Fruit fly (Drosophila melanogaster): ENCODE measurements around the gene Eig71Ef.
A peak's percentile ranks its signal among the peaks of the same experiment; 100 is the strongest.

The Eig71Ef gene

DNA sequence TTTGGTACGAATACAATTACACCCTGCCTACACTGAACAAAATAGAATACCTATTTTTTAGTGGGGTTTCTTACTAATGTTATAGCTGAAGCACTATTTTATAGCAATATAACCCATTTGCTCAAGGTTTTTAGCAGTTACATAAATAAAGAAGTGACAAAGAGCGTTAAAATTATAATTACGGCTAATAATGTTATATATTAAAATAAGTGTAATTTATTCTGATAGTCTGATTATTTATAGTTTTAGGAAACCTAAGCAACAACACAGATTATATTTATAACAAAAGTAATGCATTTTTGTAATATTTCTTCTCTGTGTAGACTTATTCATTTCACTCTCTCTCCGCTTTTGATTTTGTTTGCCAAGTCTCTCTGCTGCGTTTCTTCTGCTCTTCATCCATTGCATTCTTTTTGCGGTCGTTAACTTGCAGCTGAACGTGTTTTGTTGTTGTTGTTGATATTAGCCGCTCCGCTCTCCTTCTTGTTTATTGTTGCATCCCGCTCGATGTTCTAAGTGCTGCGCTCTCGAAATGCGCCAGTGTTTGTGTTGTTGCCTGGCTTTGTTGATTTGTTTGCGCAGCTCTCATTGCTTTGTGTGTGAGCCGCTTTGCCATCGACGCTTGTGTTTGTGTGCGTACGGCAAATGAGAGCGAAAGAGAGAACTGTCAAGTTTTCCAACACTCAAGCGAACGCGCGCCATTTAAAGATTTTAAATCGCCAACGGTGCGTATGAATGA is 31.3 kb downstream of the Eig71Ef start (continued):
- TF ChIP-seq kni (GFP tag; optimal IDR thresholded peaks at IDR 0.05), result peak; percentile 80
- peak; percentile 21 for TF ChIP-seq CG1647 (GFP tag; optimal IDR thresholded peaks at IDR 0.05)
- no peak for TF ChIP-seq dm (GFP tag; optimal IDR thresholded peaks at IDR 0.05)
- TF ChIP-seq pan (optimal IDR thresholded peaks at IDR 0.05), result no peak
- TF ChIP-seq pan (GFP tag; optimal IDR thresholded peaks at IDR 0.05 in 1 of 2, IDR thresholded peaks at IDR 0.05 in 1 of 2), result peak in 1 of 2 experiments; percentile 83
- peak; percentile 83 for TF ChIP-seq Ada2b (GFP tag; IDR thresholded peaks at IDR 0.05)
- peak; percentile 98 for TF ChIP-seq gem (tag; optimal IDR thresholded peaks at IDR 0.05)
- peak; percentile 80 for TF ChIP-seq CG31224 (GFP tag; IDR thresholded peaks at IDR 0.05)
- peak; percentile 88 for TF ChIP-seq tgo (GFP tag; IDR thresholded peaks at IDR 0.05)
- TF ChIP-seq Mes4 (GFP tag; optimal IDR thresholded peaks at IDR 0.05), result no peak
- peak; percentile 93 for TF ChIP-seq CG17359 (tag; optimal IDR thresholded peaks at IDR 0.05)
- TF ChIP-seq Elba2 (GFP tag; optimal IDR thresholded peaks at IDR 0.05), result no peak
- TF ChIP-seq Mad (GFP tag; optimal IDR thresholded peaks at IDR 0.05), result peak; percentile 2
- peak; percentile 90 for TF ChIP-seq ind (GFP tag; optimal IDR thresholded peaks at IDR 0.05)
- TF ChIP-seq Blimp-1 (GFP tag; optimal IDR thresholded peaks at IDR 0.05), result peak; percentile 95
- TF ChIP-seq yki (optimal IDR thresholded peaks at IDR 0.05), result peak; percentile 5
- TF ChIP-seq CG34422 (GFP tag; IDR thresholded peaks at IDR 0.05), result peak; percentile 86; the same call in 2 of the 3 replicates
- TF ChIP-seq CG42726 (GFP tag; IDR thresholded peaks at IDR 0.05; ENCODE audit: partially characterized antibody), result no peak
- TF ChIP-seq repo (GFP tag; optimal IDR thresholded peaks at IDR 0.05), result no peak
- peak; percentile 21; the same call in 1 of the 3 replicates for TF ChIP-seq otp (GFP tag; IDR thresholded peaks at IDR 0.05)
- TF ChIP-seq Opbp (GFP tag; IDR thresholded peaks at IDR 0.05; ENCODE audit: partially characterized antibody), result no peak
- peak; percentile 96 for TF ChIP-seq CG11504 (tag; optimal IDR thresholded peaks at IDR 0.05)
- peak; percentile 28; the same call in 1 of the 2 replicates for TF ChIP-seq aop (GFP tag; IDR thresholded peaks at IDR 0.05)
- TF ChIP-seq D19B (GFP tag; optimal IDR thresholded peaks at IDR 0.05), result peak; percentile 78
- peak; percentile 11 for TF ChIP-seq CG9797 (GFP tag; optimal IDR thresholded peaks at IDR 0.05)
- peak; percentile 82 for TF ChIP-seq CG5180 (GFP tag; optimal IDR thresholded peaks at IDR 0.05)
- TF ChIP-seq Max (GFP tag; optimal IDR thresholded peaks at IDR 0.05), result peak; percentile 73
- peak; percentile 90 for TF ChIP-seq CG9817 (tag; optimal IDR thresholded peaks at IDR 0.05)
- TF ChIP-seq kah (GFP tag; optimal IDR thresholded peaks at IDR 0.05), result peak; percentile 52
- TF ChIP-seq CG7556 (GFP tag; optimal IDR thresholded peaks at IDR 0.05), result peak; percentile 95
- TF ChIP-seq ci (GFP tag; IDR thresholded peaks at IDR 0.05), result peak; percentile 72
- TF ChIP-seq chm (GFP tag; IDR thresholded peaks at IDR 0.05), result 0 out of 2 replicates have a peak, but pooled peaks have one; percentile 8
- peak; percentile 81 for TF ChIP-seq CG32772 (GFP tag; IDR thresholded peaks at IDR 0.05)
- TF ChIP-seq CG12659 (GFP tag; optimal IDR thresholded peaks at IDR 0.05), result peak; percentile 91
- TF ChIP-seq CG6813 (GFP tag; optimal IDR thresholded peaks at IDR 0.05), result peak; percentile 71
- TF ChIP-seq Six4 (GFP tag; optimal IDR thresholded peaks at IDR 0.05), result peak; percentile 83
- peak; percentile 78 for TF ChIP-seq ranshi (GFP tag; IDR thresholded peaks at IDR 0.05)
- TF ChIP-seq lbe (GFP tag; optimal IDR thresholded peaks at IDR 0.05), result no peak
- TF ChIP-seq CG12769 (tag; optimal IDR thresholded peaks at IDR 0.05), result no peak
- no peak for TF ChIP-seq ERR (GFP tag; optimal IDR thresholded peaks at IDR 0.05)
- peak; percentile 82 for TF ChIP-seq B-H1 (GFP tag; IDR thresholded peaks at IDR 0.05)
- peak; percentile 44 for TF ChIP-seq B-H2 (GFP tag; optimal IDR thresholded peaks at IDR 0.05)
- TF ChIP-seq C15 (GFP tag; IDR thresholded peaks at IDR 0.05), result peak; percentile 76; the same call in 2 of the 3 replicates
- no peak for TF ChIP-seq ham (GFP tag; IDR thresholded peaks at IDR 0.05)
- TF ChIP-seq sug (tag; optimal IDR thresholded peaks at IDR 0.05), result peak; percentile 72
- TF ChIP-seq pb (GFP tag; optimal IDR thresholded peaks at IDR 0.05), result peak; percentile 12
- peak; percentile 78 for TF ChIP-seq Aef1 (GFP tag; IDR thresholded peaks at IDR 0.05)
- no peak for TF ChIP-seq CG2129 (GFP tag; IDR thresholded peaks at IDR 0.05; ENCODE audit: partially characterized antibody)
- TF ChIP-seq Xrp1 (GFP tag; IDR thresholded peaks at IDR 0.05), result peak; percentile 84
- peak; percentile 76 for TF ChIP-seq sob (GFP tag; IDR thresholded peaks at IDR 0.05)

All from whole organism, embryonic.